Fruit fly (Drosophila melanogaster) whole organism, wandering third instar larva: ENCODE measurements around the gene CG7309.

Source experiments
- Abd-B ChIP-seq: fragments of >200 bp; optimal IDR thresholded peaks from 2 replicates; lab custom pipeline; 2017; ENCODE audit warnings: missing biosample characterization, missing genetic modification characterization
- CG32264 ChIP-seq: fragments of 200-800 bp; sonication (Bioruptor generic); optimal IDR thresholded peaks from 2 replicates; lab custom pipeline; 2016; ENCODE audit warnings: missing biosample characterization, missing genetic modification characterization
- CG9705 ChIP-seq: fragments of 200-800 bp; sonication (Bioruptor generic); optimal IDR thresholded peaks from 2 replicates; lab custom pipeline; 2018; ENCODE audit warnings: missing biosample characterization, mild to moderate bottlenecking, missing genetic modification characterization
- CrebA ChIP-seq: fragments of 200-800 bp; sonication (Bioruptor generic); optimal IDR thresholded peaks from 2 replicates; lab custom pipeline; 2016; ENCODE audit warnings: missing biosample characterization, mild to moderate bottlenecking, missing genetic modification characterization, borderline replicate concordance
- Dfd ChIP-seq: fragments of >200 bp; optimal IDR thresholded peaks from 2 replicates; lab custom pipeline; 2017; ENCODE audit warnings: missing biosample characterization, missing genetic modification characterization
- Dif ChIP-seq: fragments of 200-275, 200-300 bp; sonication (Bioruptor generic); optimal IDR thresholded peaks from 2 replicates; lab custom pipeline; 2018; ENCODE audit warnings: missing biosample characterization, missing genetic modification characterization; ENCODE audit not compliant: partially characterized antibody
- GATAd ChIP-seq: sonication (Bioruptor generic); optimal IDR thresholded peaks from 2 replicates; lab custom pipeline; 2016; ENCODE audit warnings: missing biosample characterization, missing genetic modification characterization
- HLH106 ChIP-seq: fragments of 200-800 bp; optimal IDR thresholded peaks from 3 replicates; lab custom pipeline; 2019; ENCODE audit warnings: missing biosample characterization, mild to moderate bottlenecking, missing genetic modification characterization, moderate library complexity
- Hnf4 ChIP-seq: fragments of 200-800 bp; sonication (Bioruptor generic); optimal IDR thresholded peaks from 2 replicates; lab custom pipeline; 2016; ENCODE audit warnings: missing biosample characterization, mild to moderate bottlenecking, missing genetic modification characterization
- Hr78 ChIP-seq: fragments of >200 bp; optimal IDR thresholded peaks from 2 replicates; lab custom pipeline; 2017; ENCODE audit warnings: missing biosample characterization, missing genetic modification characterization
- Hr83 ChIP-seq: fragments of 200-300 bp; sonication (Bioruptor generic); optimal IDR thresholded peaks from 2 replicates; lab custom pipeline; 2016; ENCODE audit warnings: missing biosample characterization, mild to moderate bottlenecking, missing genetic modification characterization, moderate library complexity; ENCODE audit not compliant: poor library complexity, severe bottlenecking
- Jra ChIP-seq: sonication (Bioruptor generic); optimal IDR thresholded peaks from 2 replicates; lab custom pipeline; 2016; ENCODE audit warnings: missing biosample characterization, missing genetic modification characterization
- Mio ChIP-seq: sonication (Bioruptor generic); optimal IDR thresholded peaks from 2 replicates; lab custom pipeline; 2016; ENCODE audit warnings: missing biosample characterization, missing genetic modification characterization
- Myc ChIP-seq: fragments of >200 bp; optimal IDR thresholded peaks from 2 replicates; lab custom pipeline; 2017
- N ChIP-seq: fragments of >200 bp; optimal IDR thresholded peaks from 2 replicates; lab custom pipeline; 2018; ENCODE audit warnings: missing biosample characterization, missing external identifiers, missing genetic modification characterization
- OdsH ChIP-seq: fragments of 200-800 bp; sonication (Bioruptor generic); optimal IDR thresholded peaks from 2 replicates; lab custom pipeline; 2016; ENCODE audit warnings: missing biosample characterization, mild to moderate bottlenecking, missing genetic modification characterization
- Rel ChIP-seq, 2 experiments: fragments of 200-800 bp; sonication (Bioruptor generic) in 1 of 2; optimal IDR thresholded peaks; 2 replicates in 1 of 2; 3 replicates in 1 of 2; lab custom pipeline; 2016 to 2019; ENCODE audit warnings: mild to moderate bottlenecking in 2 of 2, missing biosample characterization in 2 of 2, missing genetic modification characterization in 2 of 2, moderate library complexity in 1 of 2
- Sp1 ChIP-seq: fragments of 200-800 bp; sonication (Bioruptor generic); optimal IDR thresholded peaks from 3 replicates; lab custom pipeline; 2019; ENCODE audit warnings: missing biosample characterization, mild to moderate bottlenecking, missing genetic modification characterization, moderate library complexity
- Vsx2 ChIP-seq: fragments of 200-300, 225-300 bp; sonication (Bioruptor generic); optimal IDR thresholded peaks from 2 replicates; lab custom pipeline; 2018; ENCODE audit warnings: missing biosample characterization, missing genetic modification characterization; ENCODE audit not compliant: partially characterized antibody
- br ChIP-seq: fragments of 200-800 bp; sonication (Bioruptor generic); optimal IDR thresholded peaks from 2 replicates; lab custom pipeline; 2016; ENCODE audit warnings: missing biosample characterization, missing genetic modification characterization
- brk ChIP-seq: fragments of 200-800 bp; sonication (Bioruptor generic); optimal IDR thresholded peaks from 2 replicates; lab custom pipeline; 2016; ENCODE audit warnings: missing biosample characterization, mild to moderate bottlenecking, missing genetic modification characterization
- dl ChIP-seq, 2 experiments: fragments of 175-275, 200-275 bp in 1 of 2; fragments of 200-275 bp in 1 of 2; sonication (Bioruptor generic); optimal IDR thresholded peaks; lab custom pipeline; 2018; ENCODE audit warnings: mild to moderate bottlenecking in 2 of 2, missing biosample characterization in 2 of 2, missing genetic modification characterization in 2 of 2, moderate library complexity in 2 of 2; ENCODE audit not compliant: partially characterized antibody in 2 of 2, insufficient read depth in 1 of 2
- dmrt93B ChIP-seq: fragments of 200-800 bp; sonication (Bioruptor generic); optimal IDR thresholded peaks from 2 replicates; lab custom pipeline; 2018; ENCODE audit warnings: missing biosample characterization, mild to moderate bottlenecking, missing genetic modification characterization
- dsf ChIP-seq: sonication (Bioruptor generic); optimal IDR thresholded peaks from 2 replicates; lab custom pipeline; 2016; ENCODE audit warnings: missing biosample characterization, missing genetic modification characterization, borderline replicate concordance
- ey ChIP-seq: fragments of 200-800 bp; sonication (Bioruptor generic); optimal IDR thresholded peaks from 2 replicates; lab custom pipeline; 2016; ENCODE audit warnings: missing biosample characterization, missing genetic modification characterization
- foxo ChIP-seq, 2 experiments: fragments of 200-800 bp; sonication (Bioruptor generic); optimal IDR thresholded peaks; 2 replicates in 1 of 2; 3 replicates in 1 of 2; lab custom pipeline; 2016 to 2017; ENCODE audit warnings: missing biosample characterization in 2 of 2, missing genetic modification characterization in 2 of 2
- fru ChIP-seq: fragments of 200-800 bp; sonication (Bioruptor generic); optimal IDR thresholded peaks from 3 replicates; lab custom pipeline; 2016; ENCODE audit warnings: missing biosample characterization, mild to moderate bottlenecking, missing genetic modification characterization
- h ChIP-seq: fragments of 200-800 bp; sonication (Bioruptor generic); optimal IDR thresholded peaks from 3 replicates; lab custom pipeline; 2016; ENCODE audit warnings: missing biosample characterization, mild to moderate bottlenecking, missing genetic modification characterization
- jim ChIP-seq: fragments of 175-275, 200-325 bp; sonication (Bioruptor generic); optimal IDR thresholded peaks from 2 replicates; lab custom pipeline; 2016; ENCODE audit warnings: missing biosample characterization, mild to moderate bottlenecking, missing genetic modification characterization
- lola ChIP-seq: fragments of >200 bp; optimal IDR thresholded peaks from 2 replicates; lab custom pipeline; 2017; ENCODE audit warnings: missing biosample characterization, missing genetic modification characterization
- pan ChIP-seq: fragments of >200 bp; optimal IDR thresholded peaks from 2 replicates; lab custom pipeline; 2017
- psq ChIP-seq: fragments of 200-800 bp; sonication (Bioruptor generic); optimal IDR thresholded peaks from 3 replicates; lab custom pipeline; 2017; ENCODE audit warnings: missing biosample characterization, mild to moderate bottlenecking, missing genetic modification characterization, moderate library complexity
- rgr ChIP-seq: fragments of 200-800 bp; sonication (Bioruptor generic); optimal IDR thresholded peaks from 3 replicates; lab custom pipeline; 2016; ENCODE audit warnings: missing biosample characterization, mild to moderate bottlenecking, missing genetic modification characterization
- sage ChIP-seq: fragments of 200-800 bp; sonication (Bioruptor generic); optimal IDR thresholded peaks from 2 replicates; lab custom pipeline; 2016; ENCODE audit warnings: missing biosample characterization, mild to moderate bottlenecking, missing genetic modification characterization
- sv ChIP-seq: fragments of 200-800 bp; sonication (Bioruptor generic); optimal IDR thresholded peaks from 3 replicates; lab custom pipeline; 2016; ENCODE audit warnings: missing biosample characterization, missing genetic modification characterization
- tai ChIP-seq: sonication (Bioruptor generic); optimal IDR thresholded peaks from 2 replicates; lab custom pipeline; 2016; ENCODE audit warnings: missing biosample characterization, missing genetic modification characterization
- usp ChIP-seq: fragments of >200 bp; optimal IDR thresholded peaks from 2 replicates; lab custom pipeline; 2017; ENCODE audit warnings: missing biosample characterization, missing genetic modification characterization
- woc ChIP-seq: sonication (Bioruptor generic); optimal IDR thresholded peaks from 2 replicates; lab custom pipeline; 2016; ENCODE audit warnings: missing biosample characterization, mild to moderate bottlenecking, missing genetic modification characterization

Gene CG7309

dm6 chr2L:10888827-10889226 lies 19.9 kb downstream of the CG7309 start, which contains the start of gene CG14071:
Gene CG14071, minus strand, starts transcription at chr2L:10888927.
- TF ChIP-seq Abd-B (no peak), Vsx2 (GFP tag; lab: Kevin White, UChicago) (no peak), psq (GFP tag; lab: Kevin White, UChicago) (no peak), CG32264 (GFP tag; lab: Kevin White, UChicago) (no peak), OdsH (no peak), tai (GFP tag; lab: Kevin White, UChicago) (no peak), lola (GFP tag; lab: Kevin White, UChicago) (no peak), dmrt93B (no peak), Sp1 (GFP tag; lab: Kevin White, UChicago) (no peak), Hr78 (no peak), Rel (GFP tag; optimal IDR thresholded peaks at IDR 0.05; lab: Kevin White, UChicago) (no peak), Rel (tag; optimal IDR thresholded peaks at IDR 0.05; lab: Kevin White, UChicago) (no peak), foxo (GFP tag; optimal IDR thresholded peaks at IDR 0.05; lab: Kevin White, UChicago) (no peak), Hnf4 (GFP tag; lab: Kevin White, UChicago) (no peak)

dm6 chr2L:10869867-10870266 lies 38.8 kb downstream of the CG7309 start, which contains the start of gene CG12517:
Gene CG12517, plus strand, starts transcription at chr2L:10870167.
- TF ChIP-seq Rel (GFP tag; optimal IDR thresholded peaks at IDR 0.05; lab: Kevin White, UChicago) (no peak), Rel (tag; optimal IDR thresholded peaks at IDR 0.05; lab: Kevin White, UChicago) (no peak), sv (GFP tag; lab: Kevin White, UChicago) (no peak), brk (GFP tag; lab: Kevin White, UChicago) (no peak), Dif (GFP tag; lab: Kevin White, UChicago) (no peak), Mio (GFP tag; lab: Kevin White, UChicago) (no peak)

- peak; percentile 57 for TF ChIP-seq Sp1 (GFP tag; lab: Kevin White, UChicago)
- no peak for TF ChIP-seq fru (GFP tag; lab: Kevin White, UChicago)
- TF ChIP-seq Rel (GFP tag; optimal IDR thresholded peaks at IDR 0.05; lab: Kevin White, UChicago) = no peak
- peak; percentile 20 for TF ChIP-seq Rel (tag; optimal IDR thresholded peaks at IDR 0.05; lab: Kevin White, UChicago)
- TF ChIP-seq Myc (lab: Kevin White, UChicago) = no peak
- no peak for TF ChIP-seq dl (GFP tag; optimal IDR thresholded peaks at IDR 0.05; lab: Kevin White, UChicago; ENCODE audit: insufficient read depth in 1 of 2, partially characterized antibody in 2 of 2)
- TF ChIP-seq Hr83 = no peak
- no peak for TF ChIP-seq Abd-B
- no peak for TF ChIP-seq CG9705 (GFP tag; lab: Kevin White, UChicago)
- no peak for TF ChIP-seq GATAd (GFP tag; lab: Kevin White, UChicago)
- no peak for TF ChIP-seq Jra (GFP tag; lab: Kevin White, UChicago)
- no peak for TF ChIP-seq N (GFP tag; lab: Kevin White, UChicago)
- no peak for TF ChIP-seq Mio (GFP tag; lab: Kevin White, UChicago)
- TF ChIP-seq pan (lab: Kevin White, UChicago) = no peak
- TF ChIP-seq CrebA (GFP tag; lab: Kevin White, UChicago) = no peak
- no peak for TF ChIP-seq Dfd (GFP tag; lab: Kevin White, UChicago)
- TF ChIP-seq dmrt93B = no peak
- TF ChIP-seq Hr78 = no peak
- no peak for TF ChIP-seq Hnf4 (GFP tag; lab: Kevin White, UChicago)
- TF ChIP-seq OdsH = peak; percentile 1
- TF ChIP-seq brk (GFP tag; lab: Kevin White, UChicago) = no peak
- TF ChIP-seq tai (GFP tag; lab: Kevin White, UChicago) = no peak
- no peak for TF ChIP-seq sv (GFP tag; lab: Kevin White, UChicago)
- no peak for TF ChIP-seq jim
- peak; percentile 60 for TF ChIP-seq HLH106
- TF ChIP-seq br = no peak
- no peak for TF ChIP-seq ey (GFP tag; lab: Kevin White, UChicago)
- TF ChIP-seq woc (GFP tag; lab: Kevin White, UChicago) = peak; percentile 26
- peak; percentile 36 for TF ChIP-seq psq (GFP tag; lab: Kevin White, UChicago)
- no peak for TF ChIP-seq dsf (GFP tag; lab: Kevin White, UChicago)
- TF ChIP-seq usp (GFP tag; lab: Kevin White, UChicago) = no peak
- TF ChIP-seq lola (GFP tag; lab: Kevin White, UChicago) = no peak
- peak in 1 of 2 experiments; percentile 39 for TF ChIP-seq foxo (GFP tag; optimal IDR thresholded peaks at IDR 0.05; lab: Kevin White, UChicago)
- no peak for TF ChIP-seq Vsx2 (GFP tag; lab: Kevin White, UChicago)
- TF ChIP-seq h (GFP tag; lab: Kevin White, UChicago) = peak; percentile 19
- peak; percentile 32 for TF ChIP-seq rgr (GFP tag; lab: Kevin White, UChicago)
- no peak for TF ChIP-seq sage (GFP tag; lab: Kevin White, UChicago)
- TF ChIP-seq Dif (GFP tag; lab: Kevin White, UChicago) = no peak
- TF ChIP-seq CG32264 (GFP tag; lab: Kevin White, UChicago) = no peak
- TF ChIP-seq, all 38 proteins: peak for 9
Observed at dm6 chr2L:10858064-10859047, 50.3 kb downstream of the CG7309 start, which contains the start of the genes aurB and Stam. Gene aurB, minus strand, starts transcription at chr2L:10858094. Gene Stam, plus strand, starts transcription at chr2L:10858536.
